Worm (Caenorhabditis elegans): ENCODE measurements around the gene Y113G7B.28.
A peak's percentile ranks its signal among the peaks of the same experiment; 100 is the strongest.

Y113G7B.28 gene

DNA sequence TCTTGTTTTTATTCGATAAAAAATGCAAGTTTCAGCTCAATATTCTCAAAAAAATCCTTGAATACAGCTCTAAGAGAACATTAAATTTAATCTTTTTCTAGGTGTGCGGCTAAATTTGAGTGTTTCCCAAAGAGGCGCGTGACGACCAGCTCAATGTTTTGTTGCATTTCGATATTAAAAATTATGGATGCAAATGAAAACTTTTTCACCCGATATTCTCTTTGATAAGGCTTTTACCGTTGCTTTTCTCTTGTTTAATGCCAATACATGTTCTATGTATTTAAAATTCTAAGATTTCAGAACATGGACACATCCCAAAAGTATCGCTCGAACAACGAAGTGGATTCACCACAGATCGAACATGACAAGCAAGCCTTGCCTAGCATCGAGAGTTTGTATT is 37.6 kb upstream of the Y113G7B.28 start, which contains the start of gene F19B2.6:
TSS of gene F19B2.6 (plus strand) at position 301 of the 400 bp plus-strand sequence.
- TF ChIP-seq sma-9 (GFP tag; optimal IDR thresholded peaks at IDR 0.05) (no peak), sma-9 (tag; optimal IDR thresholded peaks at IDR 0.05) (no peak), ceh-16 (tag; optimal IDR thresholded peaks at IDR 0.05) (no peak), mbf-1 (tag; optimal IDR thresholded peaks at IDR 0.05) (no peak), ama-1 (optimal IDR thresholded peaks at IDR 0.05) (no peak), sem-4 (tag; optimal IDR thresholded peaks at IDR 0.05) (no peak)

DNA sequence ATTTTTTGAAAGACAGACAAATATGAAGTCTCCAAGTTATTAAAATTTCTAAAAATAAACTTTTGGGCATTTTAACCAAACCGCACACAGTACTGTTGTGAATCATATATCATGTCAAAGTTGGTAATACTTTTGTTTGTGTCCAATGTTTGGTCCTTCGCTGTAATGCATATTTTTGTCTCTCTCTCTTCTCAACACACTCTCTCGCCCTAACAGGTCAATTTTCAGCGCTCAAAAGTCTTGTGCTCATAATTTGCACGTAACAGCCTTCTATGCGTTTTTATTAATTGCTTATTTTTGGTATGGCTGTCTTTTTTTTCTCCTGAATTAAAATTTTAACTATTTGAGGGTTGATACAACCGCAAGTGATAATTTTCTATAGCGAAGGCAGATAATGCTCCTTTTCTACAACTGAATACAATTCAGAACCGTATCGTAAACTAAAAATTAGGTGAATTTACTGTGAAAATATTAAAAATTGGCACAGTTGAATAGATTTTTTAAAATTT is 34.0 kb upstream of the Y113G7B.28 start:
- TF ChIP-seq lin-13 (GFP tag; optimal IDR thresholded peaks at IDR 0.05) (no peak), blmp-1 (tag; optimal IDR thresholded peaks at IDR 0.05; ENCODE audit: insufficient read depth) (no peak), nhr-12 (tag; optimal IDR thresholded peaks at IDR 0.05) (no peak), R02D3.7 (tag; optimal IDR thresholded peaks at IDR 0.05) (no peak)

- TF ChIP-seq lsy-2 (tag; optimal IDR thresholded peaks at IDR 0.05) (no peak), ama-1 (optimal IDR thresholded peaks at IDR 0.05) (peak; percentile 86), fos-1 (tag; optimal IDR thresholded peaks at IDR 0.05) (peak; percentile 23), ztf-11 (tag; optimal IDR thresholded peaks at IDR 0.05) (no peak), elt-3 (tag; optimal IDR thresholded peaks at IDR 0.05) (no peak), lin-13 (GFP tag; optimal IDR thresholded peaks at IDR 0.05) (peak; percentile 27), gmeb-1 (tag; optimal IDR thresholded peaks at IDR 0.05) (peak; percentile 73), sma-9 (GFP tag; optimal IDR thresholded peaks at IDR 0.05) (peak; percentile 17), sma-9 (tag; optimal IDR thresholded peaks at IDR 0.05) (no peak), elt-1 (tag; optimal IDR thresholded peaks at IDR 0.05) (no peak), snpc-4 (tag; optimal IDR thresholded peaks at IDR 0.05) (no peak), peb-1 (tag; optimal IDR thresholded peaks at IDR 0.05) (no peak), crh-2 (tag; optimal IDR thresholded peaks at IDR 0.05) (peak; percentile 30)
Observed at ce11 chrV:20162290-20163104, 33.3 kb upstream of the Y113G7B.28 start.

DNA sequence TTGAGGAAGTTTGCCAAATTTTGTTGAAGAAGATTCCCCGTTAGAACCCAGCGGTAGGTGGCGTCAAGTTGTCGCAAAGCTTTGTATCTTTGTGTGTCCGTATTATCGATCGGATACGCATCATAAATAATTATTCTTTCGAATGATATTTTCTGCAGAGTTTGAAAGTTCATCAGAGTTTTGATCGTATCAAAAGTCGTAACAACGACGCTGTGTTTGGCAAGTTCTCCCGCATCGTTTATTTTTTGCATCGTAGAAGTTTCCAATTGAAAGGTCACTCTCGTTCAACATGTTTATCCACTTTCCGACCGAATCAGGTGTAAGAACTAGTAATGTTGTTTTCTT is 32.7 kb upstream of the Y113G7B.28 start:
- TF ChIP-seq ama-1 (optimal IDR thresholded peaks at IDR 0.05) (peak; percentile 58), nhr-77 (tag; optimal IDR thresholded peaks at IDR 0.05) (no peak), lin-11 (tag; optimal IDR thresholded peaks at IDR 0.05) (no peak), alr-1 (tag; optimal IDR thresholded peaks at IDR 0.05) (no peak), ceh-16 (tag; optimal IDR thresholded peaks at IDR 0.05) (no peak)

DNA sequence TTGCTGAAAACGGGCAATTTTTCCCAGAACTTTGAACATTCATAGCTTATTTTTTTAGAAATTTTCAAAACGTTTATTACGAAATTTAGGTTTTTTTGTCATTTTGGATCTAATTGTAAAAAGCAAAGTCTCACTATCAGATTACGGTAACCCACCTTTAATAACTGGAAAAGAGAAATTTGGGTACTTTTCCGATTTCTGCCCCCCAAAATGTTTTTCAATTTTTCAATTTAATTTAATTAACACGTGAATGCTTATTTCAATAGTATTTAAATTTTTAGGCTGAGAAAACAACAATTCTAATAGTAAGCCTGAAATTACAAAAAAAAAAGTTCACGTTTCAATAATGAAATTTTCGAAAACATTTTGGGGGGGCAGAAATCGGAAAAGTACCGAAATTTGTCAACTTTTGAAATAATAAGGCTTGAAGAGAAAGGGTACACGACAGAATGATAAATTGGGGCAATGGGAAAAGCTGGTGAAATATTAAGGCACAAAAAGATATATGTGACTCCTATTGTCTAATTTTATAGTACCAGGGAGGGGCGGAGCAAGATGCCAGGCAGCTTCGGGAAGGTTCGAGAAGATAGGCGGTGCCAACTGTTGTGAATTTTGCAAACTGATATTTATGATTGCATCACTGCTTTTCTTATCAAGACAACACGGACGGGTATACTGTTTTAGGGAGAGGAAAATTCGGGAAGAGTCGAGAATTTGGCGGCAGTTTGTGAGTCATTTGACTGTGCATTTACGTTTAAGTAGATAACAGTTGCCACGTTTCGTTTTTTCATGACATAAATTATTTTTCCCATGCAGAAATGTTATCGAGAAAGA is 31.5 kb upstream of the Y113G7B.28 start, which contains the start of gene F19B2.5:
TSS of gene F19B2.5 (minus strand) at position 107 of the 834 bp plus-strand sequence.
- TF ChIP-seq nhr-6 (tag; optimal IDR thresholded peaks at IDR 0.05) (no peak), ztf-11 (tag; optimal IDR thresholded peaks at IDR 0.05) (no peak), nhr-77 (tag; optimal IDR thresholded peaks at IDR 0.05) (no peak), mbf-1 (tag; optimal IDR thresholded peaks at IDR 0.05) (no peak), unc-62 (GFP tag; optimal IDR thresholded peaks at IDR 0.05) (no peak), C34F6.9 (tag; optimal IDR thresholded peaks at IDR 0.05) (no peak), F13H6.1 (tag; optimal IDR thresholded peaks at IDR 0.05) (peak; percentile 39), ZK546.5 (tag; optimal IDR thresholded peaks at IDR 0.05) (no peak), nhr-11 (tag; optimal IDR thresholded peaks at IDR 0.05) (no peak), ceh-82 (tag; optimal IDR thresholded peaks at IDR 0.05) (no peak), lin-39 (tag; optimal IDR thresholded peaks at IDR 0.05) (no peak), blmp-1 (tag; optimal IDR thresholded peaks at IDR 0.05; ENCODE audit: insufficient read depth) (no peak), peb-1 (tag; optimal IDR thresholded peaks at IDR 0.05) (no peak), unc-39 (tag; optimal IDR thresholded peaks at IDR 0.05) (no peak), aly-2 (tag; optimal IDR thresholded peaks at IDR 0.05) (no peak), fos-1 (tag; optimal IDR thresholded peaks at IDR 0.05) (peak; percentile 69), mab-5 (tag; optimal IDR thresholded peaks at IDR 0.05) (no peak), unc-55 (GFP tag; optimal IDR thresholded peaks at IDR 0.05) (no peak), ama-1 (optimal IDR thresholded peaks at IDR 0.05) (peak; percentile 89), lin-11 (tag; optimal IDR thresholded peaks at IDR 0.05) (no peak), nhr-25 (tag; optimal IDR thresholded peaks at IDR 0.05) (no peak), dmd-4 (tag; optimal IDR thresholded peaks at IDR 0.05) (no peak), crh-2 (tag; optimal IDR thresholded peaks at IDR 0.05) (peak; percentile 95), Y55F3AM.14 (GFP tag; optimal IDR thresholded peaks at IDR 0.05) (no peak), sem-4 (tag; optimal IDR thresholded peaks at IDR 0.05) (no peak), mdl-1 (tag; optimal IDR thresholded peaks at IDR 0.05) (no peak), sma-9 (GFP tag; optimal IDR thresholded peaks at IDR 0.05) (peak; percentile 66), sma-9 (tag; optimal IDR thresholded peaks at IDR 0.05) (no peak), sma-3 (GFP tag; optimal IDR thresholded peaks at IDR 0.05) (peak; percentile 65), skn-1 (tag; optimal IDR thresholded peaks at IDR 0.05) (no peak), nhr-21 (tag; optimal IDR thresholded peaks at IDR 0.05) (no peak), R02D3.7 (tag; optimal IDR thresholded peaks at IDR 0.05) (no peak), snpc-4 (tag; optimal IDR thresholded peaks at IDR 0.05) (no peak)
